Fruit fly (Drosophila melanogaster) whole organism, embryonic: ENCODE results near the gene CG10298.

Experiments
- Adf1 ChIP-seq: fragments of 200-800 bp; sonication (Bioruptor generic); IDR thresholded peaks from 2 replicates; pipeline ENCODE4 v1.3.6; 2022; ENCODE audit warnings: missing biosample characterization, missing genetic modification characterization
- Awh ChIP-seq: fragments of 200-800 bp; sonication (Bioruptor generic); IDR thresholded peaks from 2 replicates; pipeline ENCODE4, ENCODE4 v1.3.6; 2022; ENCODE audit warnings: missing biosample characterization, missing genetic modification characterization
- Bdp1 ChIP-seq: fragments of 200-800 bp; sonication (Bioruptor generic); optimal IDR thresholded peaks from 3 replicates; lab custom pipeline; 2016; ENCODE audit warnings: missing biosample characterization, missing genetic modification characterization
- CG11085 ChIP-seq: fragments of 200-800 bp; sonication (Bioruptor generic); IDR thresholded peaks from 2 replicates; pipeline ENCODE4 v1.3.6; 2022; ENCODE audit warnings: missing biosample characterization, missing genetic modification characterization
- CG12391 ChIP-seq: fragments of 200-800 bp; sonication (Bioruptor generic); optimal IDR thresholded peaks from 3 replicates; lab custom pipeline; 2018; ENCODE audit warnings: missing biosample characterization, mild to moderate bottlenecking, missing genetic modification characterization, moderate library complexity
- CG13287 ChIP-seq: fragments of 200-800 bp; sonication (Bioruptor generic); IDR thresholded peaks from 2 replicates; pipeline ENCODE4 v1.3.6; 2022; ENCODE audit warnings: missing biosample characterization, missing genetic modification characterization; ENCODE audit not compliant: partially characterized antibody
- CG14667 ChIP-seq: fragments of 200-800 bp; sonication (Bioruptor generic); IDR thresholded peaks from 2 replicates; pipeline ENCODE4 v1.3.6; 2022; ENCODE audit warnings: missing biosample characterization, missing genetic modification characterization
- CG1647 ChIP-seq: fragments of 200-800 bp; sonication (Bioruptor generic); optimal IDR thresholded peaks from 3 replicates; lab custom pipeline; 2016; ENCODE audit warnings: missing biosample characterization, missing genetic modification characterization
- CG17612 ChIP-seq: fragments of 200-800 bp; sonication (Bioruptor generic); IDR thresholded peaks from 2 replicates; pipeline ENCODE4 v1.3.6; 2022; ENCODE audit warnings: missing biosample characterization, missing genetic modification characterization
- CG17829 ChIP-seq: fragments of 200-800 bp; optimal IDR thresholded peaks from 2 replicates; lab custom pipeline; 2019; ENCODE audit warnings: missing biosample characterization, mild to moderate bottlenecking, missing genetic modification characterization, moderate library complexity
- CG2678 ChIP-seq: fragments of 200-800 bp; sonication (Bioruptor generic); optimal IDR thresholded peaks from 3 replicates; lab custom pipeline; 2019; ENCODE audit warnings: missing biosample characterization, mild to moderate bottlenecking, missing genetic modification characterization, moderate library complexity
- CG33213 ChIP-seq: fragments of 200-800 bp; sonication (Bioruptor generic); optimal IDR thresholded peaks from 3 replicates; lab custom pipeline; 2016; ENCODE audit warnings: missing biosample characterization, missing genetic modification characterization
- CG4617 ChIP-seq: fragments of 200-800 bp; sonication (Bioruptor generic); optimal IDR thresholded peaks from 3 replicates; lab custom pipeline; 2016; ENCODE audit warnings: missing biosample characterization, missing genetic modification characterization, borderline replicate concordance
- CG7271 ChIP-seq: fragments of 200-800 bp; sonication (Bioruptor generic); optimal IDR thresholded peaks from 2 replicates; lab custom pipeline; 2018; ENCODE audit warnings: missing biosample characterization, mild to moderate bottlenecking, missing genetic modification characterization, moderate library complexity
- CG7556 ChIP-seq: fragments of 200-800 bp; sonication (Bioruptor generic); optimal IDR thresholded peaks from 2 replicates; lab custom pipeline; 2017; ENCODE audit warnings: missing biosample characterization, mild to moderate bottlenecking, missing genetic modification characterization
- CG9437 ChIP-seq: fragments of 200-800 bp; sonication (Bioruptor generic); optimal IDR thresholded peaks from 2 replicates; lab custom pipeline; 2018; ENCODE audit warnings: missing biosample characterization, mild to moderate bottlenecking, missing genetic modification characterization
- CkIIα-i1 ChIP-seq: fragments of 200-800 bp; sonication (Bioruptor generic); IDR thresholded peaks from 2 replicates; pipeline ENCODE4 v1.3.6; 2022; ENCODE audit warnings: missing biosample characterization, missing genetic modification characterization
- D19A ChIP-seq: fragments of 200-800 bp; optimal IDR thresholded peaks from 3 replicates; lab custom pipeline; 2019; ENCODE audit warnings: missing biosample characterization, mild to moderate bottlenecking, missing genetic modification characterization, moderate library complexity
- Dad ChIP-seq: fragments of 200-800 bp; sonication (Bioruptor generic); optimal IDR thresholded peaks from 3 replicates; lab custom pipeline; 2016; ENCODE audit warnings: missing biosample characterization, missing genetic modification characterization
- Dip2 ChIP-seq: fragments of 200-800 bp; sonication (Bioruptor generic); IDR thresholded peaks from 2 replicates; pipeline ENCODE4 v1.3.6; 2022; ENCODE audit warnings: missing biosample characterization, missing genetic modification characterization
- Drgx ChIP-seq: fragments of 200-800 bp; sonication (Bioruptor generic); IDR thresholded peaks from 2 replicates; pipeline ENCODE4 v1.3.6; 2022; ENCODE audit warnings: missing biosample characterization, missing genetic modification characterization
- Fer3 ChIP-seq: fragments of 200-800 bp; sonication (Bioruptor generic); optimal IDR thresholded peaks from 2 replicates; lab custom pipeline; 2018; ENCODE audit warnings: missing biosample characterization, mild to moderate bottlenecking, missing genetic modification characterization, moderate library complexity
- Hmx ChIP-seq: fragments of 200-800 bp; sonication (Bioruptor generic); optimal IDR thresholded peaks from 2 replicates; lab custom pipeline; 2016; ENCODE audit warnings: missing biosample characterization, missing genetic modification characterization
- NC2α ChIP-seq: fragments of 200-800 bp; sonication (Bioruptor generic); optimal IDR thresholded peaks from 2 replicates; lab custom pipeline; 2016; ENCODE audit warnings: missing biosample characterization, missing genetic modification characterization
- Ravus ChIP-seq: fragments of 200-800 bp; sonication (Bioruptor generic); IDR thresholded peaks from 2 replicates; pipeline ENCODE4 v1.3.6; 2022; ENCODE audit warnings: missing biosample characterization, missing genetic modification characterization
- Scr ChIP-seq: fragments of 200-800 bp; sonication (Bioruptor generic); IDR thresholded peaks from 2 replicates; pipeline ENCODE4 v1.3.6; 2022; ENCODE audit warnings: missing biosample characterization, missing genetic modification characterization; ENCODE audit not compliant: partially characterized antibody
- Side ChIP-seq: fragments of 200-800 bp; sonication (Bioruptor generic); optimal IDR thresholded peaks from 2 replicates; lab custom pipeline; 2016; ENCODE audit warnings: missing biosample characterization, missing genetic modification characterization
- az2 ChIP-seq: fragments of 200-800 bp; sonication (Bioruptor generic); optimal IDR thresholded peaks from 3 replicates; lab custom pipeline; 2016; ENCODE audit warnings: missing biosample characterization, missing genetic modification characterization
- bbx ChIP-seq: fragments of 200-800 bp; sonication (Bioruptor generic); IDR thresholded peaks from 2 replicates; pipeline ENCODE4 v1.3.6; 2022; ENCODE audit warnings: missing biosample characterization, missing genetic modification characterization; ENCODE audit not compliant: partially characterized antibody
- bcd ChIP-seq: fragments of 200-800 bp; sonication (Bioruptor generic); optimal IDR thresholded peaks from 2 replicates; lab custom pipeline; 2017; ENCODE audit warnings: missing biosample characterization, mild to moderate bottlenecking, missing genetic modification characterization
- crol ChIP-seq: fragments of 200-800 bp; sonication (Bioruptor generic); IDR thresholded peaks from 2 replicates; pipeline ENCODE4 v1.3.6; 2022; ENCODE audit warnings: missing biosample characterization, missing genetic modification characterization
- da ChIP-seq: fragments of 200-800 bp; sonication (Bioruptor generic); optimal IDR thresholded peaks from 2 replicates; lab custom pipeline; 2016; ENCODE audit warnings: missing biosample characterization, missing genetic modification characterization
- dpn ChIP-seq, 2 experiments: fragments of 200-800 bp; sonication (Bioruptor generic); optimal IDR thresholded peaks; 3 replicates each; lab custom pipeline; 2016; ENCODE audit warnings: missing biosample characterization in 2 of 2, missing genetic modification characterization in 2 of 2
- gcm ChIP-seq: fragments of 200-800 bp; sonication (Bioruptor generic); optimal IDR thresholded peaks from 2 replicates; lab custom pipeline; 2019; ENCODE audit warnings: missing biosample characterization, mild to moderate bottlenecking, missing genetic modification characterization, moderate library complexity
- ind ChIP-seq: fragments of 200-800 bp; sonication (Bioruptor generic); optimal IDR thresholded peaks from 3 replicates; lab custom pipeline; 2016; ENCODE audit warnings: missing biosample characterization, missing genetic modification characterization
- jumu ChIP-seq: fragments of 200-800 bp; sonication (Bioruptor generic); optimal IDR thresholded peaks from 3 replicates; lab custom pipeline; 2016; ENCODE audit warnings: missing biosample characterization, missing genetic modification characterization
- lab ChIP-seq: fragments of 200-800 bp; sonication (Bioruptor generic); optimal IDR thresholded peaks from 3 replicates; lab custom pipeline; 2017; ENCODE audit warnings: missing biosample characterization, missing genetic modification characterization, mild to moderate bottlenecking, moderate library complexity, missing genetic modification reagents
- mld ChIP-seq: fragments of 200-800 bp; sonication (Bioruptor generic); IDR thresholded peaks from 3 replicates; pipeline ENCODE4 v1.3.6; 2022; ENCODE audit warnings: missing biosample characterization, missing genetic modification characterization; ENCODE audit not compliant: partially characterized antibody
- nerfin-2 ChIP-seq: fragments of 200-800 bp; sonication (Bioruptor generic); IDR thresholded peaks from 2 replicates; pipeline ENCODE4 v1.3.6; 2022; ENCODE audit warnings: missing biosample characterization, missing genetic modification characterization; ENCODE audit not compliant: partially characterized antibody
- prd ChIP-seq, 3 experiments: fragments of >200 bp in 2 of 3; fragments of 200-800 bp in 1 of 3; sonication (Bioruptor generic) in 1 of 3; optimal IDR thresholded peaks in 2 of 3; IDR thresholded peaks in 1 of 3; 2 replicates in 2 of 3; 3 replicates in 1 of 3; pipeline versions ENCODE4 v1.3.6 to Lab custom; 2017 to 2022; ENCODE audit warnings: missing biosample characterization in 1 of 3, missing genetic modification characterization in 1 of 3
- scrt ChIP-seq: fragments of 200-800 bp; sonication (Bioruptor generic); optimal IDR thresholded peaks from 2 replicates; lab custom pipeline; 2018; ENCODE audit warnings: missing biosample characterization, mild to moderate bottlenecking, missing genetic modification characterization, moderate library complexity
- sens-2 ChIP-seq: fragments of 200-800 bp; sonication (Bioruptor generic); IDR thresholded peaks from 2 replicates; pipeline ENCODE4 v1.3.6; 2022; ENCODE audit warnings: missing biosample characterization, missing genetic modification characterization
- seq ChIP-seq: fragments of 200-800 bp; sonication (Bioruptor generic); IDR thresholded peaks from 2 replicates; pipeline ENCODE4 v1.3.6; 2022; ENCODE audit warnings: missing biosample characterization, missing genetic modification characterization
- slbo ChIP-seq: fragments of 200-800 bp; sonication (Bioruptor generic); IDR thresholded peaks from 2 replicates; pipeline ENCODE4 v1.3.6; 2022; ENCODE audit warnings: missing biosample characterization, missing genetic modification characterization
- so ChIP-seq: fragments of 200-800 bp; sonication (Bioruptor generic); IDR thresholded peaks from 3 replicates; pipeline ENCODE4 v1.3.6; 2022; ENCODE audit warnings: missing biosample characterization, missing genetic modification characterization
- sr ChIP-seq: fragments of 200-800 bp; sonication (Bioruptor generic); IDR thresholded peaks from 3 replicates; pipeline ENCODE4 v1.3.6; 2022; ENCODE audit warnings: missing biosample characterization, missing genetic modification characterization
- toy ChIP-seq: fragments of 200-800 bp; sonication (Bioruptor generic); IDR thresholded peaks from 2 replicates; pipeline ENCODE4 v1.3.6; 2022; ENCODE audit warnings: missing biosample characterization, missing genetic modification characterization
- trem ChIP-seq: fragments of 200-800 bp; optimal IDR thresholded peaks from 3 replicates; lab custom pipeline; 2019; ENCODE audit warnings: missing biosample characterization, mild to moderate bottlenecking, missing genetic modification characterization, moderate library complexity
- twi ChIP-seq: fragments of 200-800 bp; optimal IDR thresholded peaks from 2 replicates; lab custom pipeline; 2019; ENCODE audit warnings: missing biosample characterization, mild to moderate bottlenecking, missing genetic modification characterization, moderate library complexity
- unpg ChIP-seq: fragments of 200-800 bp; sonication (Bioruptor generic); optimal IDR thresholded peaks from 3 replicates; lab custom pipeline; 2018; ENCODE audit warnings: missing biosample characterization, mild to moderate bottlenecking, missing genetic modification characterization, moderate library complexity

CG10298 gene

dm6 chr3R:6352893-6353623 lies 10.3 kb downstream of the CG10298 start (continued):
- TF ChIP-seq CG1647 (GFP tag; lab: Kevin White, UChicago) (peak; percentile 5), CkIIα-i1 (GFP tag; lab: Robert Waterston, UW) (no peak), Adf1 (GFP tag; lab: Robert Waterston, UW) (peak; percentile 83), sr (GFP tag; lab: Robert Waterston, UW) (peak; percentile 95), Scr (GFP tag; lab: Robert Waterston, UW) (no peak), Hmx (no peak), CG7271 (tag; lab: Kevin White, UChicago) (no peak), slbo (GFP tag; lab: Robert Waterston, UW) (no peak), Dip2 (no peak), Drgx (GFP tag; lab: Robert Waterston, UW) (no peak), CG9437 (GFP tag; lab: Kevin White, UChicago) (peak; percentile 48), CG14667 (GFP tag; lab: Robert Waterston, UW) (no peak), CG12391 (tag; lab: Kevin White, UChicago) (peak; percentile 50), gcm (GFP tag; lab: Kevin White, UChicago) (no peak), NC2α (GFP tag; lab: Kevin White, UChicago) (no peak), az2 (GFP tag; lab: Kevin White, UChicago) (peak; percentile 25), CG7556 (GFP tag; lab: Kevin White, UChicago) (peak; percentile 21), lab (GFP tag; lab: Kevin White, UChicago) (no peak), CG2678 (peak; percentile 65), crol (peak; percentile 87), sens-2 (GFP tag; lab: Robert Waterston, UW) (no peak), Fer3 (peak; percentile 4), bbx (no peak), unpg (GFP tag; lab: Kevin White, UChicago) (peak; percentile 9), seq (no peak), prd (optimal IDR thresholded peaks at IDR 0.05; lab: Kevin White, UChicago) (no peak), prd (GFP tag; IDR thresholded peaks at IDR 0.05; lab: Robert Waterston, UW) (no peak; the same call in 2 of the 3 replicates), Side (GFP tag; lab: Kevin White, UChicago) (no peak), Ravus (GFP tag; lab: Robert Waterston, UW) (no peak), twi (tag; lab: Kevin White, UChicago) (no peak), trem (tag; lab: Kevin White, UChicago) (no peak), jumu (GFP tag; lab: Kevin White, UChicago) (peak; percentile 4), scrt (GFP tag; lab: Kevin White, UChicago) (no peak), mld (GFP tag; lab: Robert Waterston, UW) (no peak), CG13287 (no peak), ind (peak; percentile 2), CG4617 (no peak), da (GFP tag; lab: Kevin White, UChicago) (no peak), toy (GFP tag; lab: Robert Waterston, UW) (no peak), so (GFP tag; lab: Robert Waterston, UW) (no peak), CG17612 (GFP tag; lab: Robert Waterston, UW) (no peak), nerfin-2 (GFP tag; lab: Robert Waterston, UW) (no peak), dpn (GFP tag; optimal IDR thresholded peaks at IDR 0.05; lab: Kevin White, UChicago) (peak in 1 of 2 experiments; percentile 37), CG11085 (GFP tag; lab: Robert Waterston, UW) (no peak), Bdp1 (GFP tag; lab: Kevin White, UChicago) (no peak), D19A (peak; percentile 1), CG33213 (GFP tag; lab: Kevin White, UChicago) (no peak), Awh (GFP tag; lab: Robert Waterston, UW) (no peak), Dad (GFP tag; lab: Kevin White, UChicago) (no peak), CG17829 (tag; lab: Kevin White, UChicago) (peak; percentile 29), bcd (peak; percentile 39)
